Fruit fly (Drosophila melanogaster) S2 (cell line): ENCODE data around the gene Mgstl.

Experiments
- CG8478 ChIP-seq: fragments of >200 bp; optimal IDR thresholded peaks from 2 replicates; lab custom pipeline; 2018
- CTCF ChIP-seq, 2 experiments: fragments of >200 bp; optimal IDR thresholded peaks; 2 replicates each; lab custom pipeline; 2018

dm6 chrX:21010541-21010940 lies 31.4 kb upstream of the Mgstl start:
- no peak for TF ChIP-seq CTCF (optimal IDR thresholded peaks at IDR 0.05; lab: Kevin White, UChicago)
- TF ChIP-seq CG8478 (lab: Kevin White, UChicago) = no peak
